Worm (Caenorhabditis elegans) whole organism, L2 larva: ENCODE measurements around the gene T05C7.9.
"Not testable (repeated sequence)": the region's sequence is repeated elsewhere in the genome, so short reads cannot be mapped to it uniquely, and the experiment has no call there.

Experiments used
- C34F6.9 ChIP-seq: fragments of 150-350 bp; optimal IDR thresholded peaks from 2 replicates; lab custom pipeline; 2014; ENCODE audit warnings: missing biosample characterization, missing genetic modification characterization
- F13H6.1 ChIP-seq: sonication (generic microtip); optimal IDR thresholded peaks from 2 replicates; lab custom pipeline; 2016; ENCODE audit warnings: missing genetic modification characterization, missing compliant biosample characterization
- R02D3.7 ChIP-seq: fragments of 150-350 bp; optimal IDR thresholded peaks from 2 replicates; lab custom pipeline; 2014; ENCODE audit warnings: missing biosample characterization, missing genetic modification characterization
- Y55F3AM.14 ChIP-seq: fragments of 200-800 bp; sonication (Bioruptor generic); optimal IDR thresholded peaks from 2 replicates; lab custom pipeline; 2018; ENCODE audit warnings: mild to moderate bottlenecking, missing genetic modification characterization, missing compliant biosample characterization
- ZK546.5 ChIP-seq: sonication (generic microtip); optimal IDR thresholded peaks from 2 replicates; lab custom pipeline; 2017; ENCODE audit warnings: missing biosample characterization, missing genetic modification characterization
- alr-1 ChIP-seq: fragments of 150-350 bp; optimal IDR thresholded peaks from 2 replicates; lab custom pipeline; 2014; ENCODE audit warnings: missing biosample characterization, missing genetic modification characterization
- ama-1 ChIP-seq: fragments of 150-350 bp; optimal IDR thresholded peaks from 2 replicates; lab custom pipeline; 2018; ENCODE audit warnings: inconsistent platforms
- blmp-1 ChIP-seq: sonication (generic microtip); optimal IDR thresholded peaks from 2 replicates; lab custom pipeline; 2017; ENCODE audit warnings: missing genetic modification characterization, mild to moderate bottlenecking, missing compliant biosample characterization, antibody characterized with exemption, moderate library complexity; ENCODE audit not compliant: insufficient read depth
- crh-2 ChIP-seq: sonication (generic microtip); optimal IDR thresholded peaks from 2 replicates; lab custom pipeline; 2017; ENCODE audit warnings: missing biosample characterization, missing genetic modification characterization
- elt-1 ChIP-seq: fragments of 150-350 bp; optimal IDR thresholded peaks from 2 replicates; lab custom pipeline; 2014; ENCODE audit warnings: missing biosample characterization, missing genetic modification characterization
- elt-3 ChIP-seq: sonication (generic microtip); optimal IDR thresholded peaks from 2 replicates; lab custom pipeline; 2017; ENCODE audit warnings: missing biosample characterization, missing genetic modification characterization
- lin-11 ChIP-seq: fragments of 150-350 bp; sonication (generic microtip); optimal IDR thresholded peaks from 2 replicates; lab custom pipeline; 2014; ENCODE audit warnings: missing biosample characterization, missing genetic modification characterization, inconsistent platforms, mixed read lengths
- lin-13 ChIP-seq: fragments of 150-350 bp; optimal IDR thresholded peaks from 2 replicates; lab custom pipeline; 2014; ENCODE audit warnings: missing biosample characterization, missing genetic modification reagents, missing genetic modification characterization
- lin-39 ChIP-seq: fragments of 150-350 bp; optimal IDR thresholded peaks from 2 replicates; lab custom pipeline; 2014; ENCODE audit warnings: missing biosample characterization, missing genetic modification reagents, missing genetic modification characterization
- mab-5 ChIP-seq: fragments of 150-350 bp; optimal IDR thresholded peaks from 2 replicates; lab custom pipeline; 2014; ENCODE audit warnings: missing biosample characterization, missing genetic modification characterization
- mbf-1 ChIP-seq: sonication (generic microtip); optimal IDR thresholded peaks from 2 replicates; lab custom pipeline; 2017; ENCODE audit warnings: missing biosample characterization, missing genetic modification characterization
- mdl-1 ChIP-seq, 2 experiments: fragments of 150-350 bp in 1 of 2; sonication (generic microtip) in 1 of 2; optimal IDR thresholded peaks; 2 replicates each; lab custom pipeline; 2017; ENCODE audit warnings: missing biosample characterization in 2 of 2, missing genetic modification characterization in 2 of 2
- nhr-10 ChIP-seq: sonication (generic microtip); optimal IDR thresholded peaks from 2 replicates; lab custom pipeline; 2017; ENCODE audit warnings: missing biosample characterization, missing genetic modification characterization
- nhr-11 ChIP-seq: fragments of 150-350 bp; optimal IDR thresholded peaks from 2 replicates; lab custom pipeline; 2014; ENCODE audit warnings: missing biosample characterization, missing genetic modification characterization
- nhr-12 ChIP-seq: fragments of 150-350 bp; optimal IDR thresholded peaks from 2 replicates; lab custom pipeline; 2014; ENCODE audit warnings: missing biosample characterization, missing genetic modification characterization
- nhr-21 ChIP-seq: fragments of 150-350 bp; optimal IDR thresholded peaks from 2 replicates; lab custom pipeline; 2014; ENCODE audit warnings: missing biosample characterization, missing genetic modification characterization
- nhr-77 ChIP-seq: fragments of 150-350 bp; optimal IDR thresholded peaks from 2 replicates; lab custom pipeline; 2014; ENCODE audit warnings: missing biosample characterization, missing genetic modification characterization
- peb-1 ChIP-seq: fragments of 150-350 bp; optimal IDR thresholded peaks from 2 replicates; lab custom pipeline; 2014; ENCODE audit warnings: missing biosample characterization, missing genetic modification characterization
- sem-4 ChIP-seq: fragments of 150-350 bp; optimal IDR thresholded peaks from 2 replicates; lab custom pipeline; 2014; ENCODE audit warnings: missing biosample characterization, missing genetic modification reagents, missing genetic modification characterization
- sma-3 ChIP-seq: sonication (generic microtip); optimal IDR thresholded peaks from 2 replicates; lab custom pipeline; 2016; ENCODE audit warnings: missing genetic modification reagents, missing genetic modification characterization, missing compliant biosample characterization
- sma-9 ChIP-seq, 2 experiments: fragments of 150-350 bp in 1 of 2; sonication (generic microtip) in 1 of 2; optimal IDR thresholded peaks; 2 replicates each; lab custom pipeline; 2014 to 2016; ENCODE audit warnings: missing genetic modification characterization in 2 of 2, mild to moderate bottlenecking in 1 of 2, missing biosample characterization in 1 of 2, missing compliant biosample characterization in 1 of 2, missing genetic modification reagents in 1 of 2, moderate library complexity in 1 of 2
- unc-55 ChIP-seq: fragments of 150-350 bp; sonication (generic microtip); optimal IDR thresholded peaks from 3 replicates; lab custom pipeline; 2014; ENCODE audit warnings: missing biosample characterization, missing genetic modification reagents, missing genetic modification characterization
- zag-1 ChIP-seq: fragments of 150-350 bp; optimal IDR thresholded peaks from 2 replicates; lab custom pipeline; 2014; ENCODE audit warnings: missing biosample characterization, missing genetic modification characterization
- ztf-1 ChIP-seq: fragments of 200-800 bp; sonication (Bioruptor generic); conservative IDR thresholded peaks from 2 replicates; pipeline ENCODE4 v1.3.6; 2022; ENCODE audit warnings: missing genetic modification characterization, missing compliant biosample characterization
- ztf-11 ChIP-seq: sonication (generic microtip); optimal IDR thresholded peaks from 2 replicates; lab custom pipeline; 2017; ENCODE audit warnings: missing biosample characterization, missing genetic modification characterization
- ztf-4 ChIP-seq: fragments of 150-350 bp; optimal IDR thresholded peaks from 2 replicates; lab custom pipeline; 2014; ENCODE audit warnings: missing biosample characterization, missing genetic modification characterization

T05C7.9 gene

ce11 chrIV:58818-59217, 20.3 kb upstream of the T05C7.9 start, which contains the start of gene T05C7.5:
Gene T05C7.5, minus strand, starts transcription at chrIV:58918.
- TF ChIP-seq ztf-11 (tag; lab: Kevin White, UChicago) (no peak), ztf-1 (no peak)

- not testable (repeated sequence) for TF ChIP-seq sma-3 (GFP tag; lab: Kevin White, UChicago); R02D3.7 (tag; lab: Kevin White, UChicago); nhr-77 (tag; lab: Kevin White, UChicago)
Observed at ce11 chrIV:61448-61847, 17.6 kb upstream of the T05C7.9 start, which contains the start of gene T05C7.7. Gene T05C7.7, plus strand, starts transcription at chrIV:61748.

ce11 chrIV:71266-71665, 7.8 kb upstream of the T05C7.9 start:
- TF ChIP-seq alr-1 (tag; lab: Kevin White, UChicago) (no peak), mbf-1 (tag; lab: Kevin White, UChicago) (no peak), nhr-12 (tag; lab: Kevin White, UChicago) (no peak), ztf-11 (tag; lab: Kevin White, UChicago) (no peak), sma-3 (GFP tag; lab: Kevin White, UChicago) (no peak), mab-5 (tag; lab: Kevin White, UChicago) (no peak), C34F6.9 (tag; lab: Kevin White, UChicago) (no peak), nhr-77 (tag; lab: Kevin White, UChicago) (no peak), unc-55 (GFP tag; lab: Kevin White, UChicago) (no peak), ZK546.5 (tag; lab: Kevin White, UChicago) (no peak), R02D3.7 (tag; lab: Kevin White, UChicago) (no peak), F13H6.1 (tag; lab: Kevin White, UChicago) (no peak)

ce11 chrIV:73175-73574, 5.9 kb upstream of the T05C7.9 start:
- TF ChIP-seq sma-9 (GFP tag; optimal IDR thresholded peaks at IDR 0.05; lab: Kevin White, UChicago) (no peak), sma-9 (tag; optimal IDR thresholded peaks at IDR 0.05; lab: Kevin White, UChicago) (no peak), crh-2 (tag; lab: Kevin White, UChicago) (no peak), ama-1 (no peak), mdl-1 (tag; optimal IDR thresholded peaks at IDR 0.05; lab: Kevin White, UChicago) (no peak), zag-1 (tag; lab: Kevin White, UChicago) (no peak), blmp-1 (tag; lab: Kevin White, UChicago) (no peak), nhr-21 (tag; lab: Kevin White, UChicago) (no peak), nhr-12 (tag; lab: Kevin White, UChicago) (no peak), C34F6.9 (tag; lab: Kevin White, UChicago) (no peak), sem-4 (tag; lab: Kevin White, UChicago) (no peak)

- TF ChIP-seq ama-1 (no peak), lin-11 (no peak), nhr-11 (tag; lab: Kevin White, UChicago) (no peak), lin-39 (no peak), mdl-1 (tag; optimal IDR thresholded peaks at IDR 0.05; lab: Kevin White, UChicago) (no peak), ztf-4 (tag; lab: Kevin White, UChicago) (no peak), lin-13 (no peak), blmp-1 (tag; lab: Kevin White, UChicago) (no peak), peb-1 (no peak), mbf-1 (tag; lab: Kevin White, UChicago) (no peak), sma-9 (GFP tag; optimal IDR thresholded peaks at IDR 0.05; lab: Kevin White, UChicago) (no peak), sma-9 (tag; optimal IDR thresholded peaks at IDR 0.05; lab: Kevin White, UChicago) (no peak), mab-5 (tag; lab: Kevin White, UChicago) (no peak), elt-3 (tag; lab: Kevin White, UChicago) (no peak), R02D3.7 (tag; lab: Kevin White, UChicago) (no peak), nhr-10 (tag; lab: Kevin White, UChicago) (no peak), Y55F3AM.14 (GFP tag; lab: Kevin White, UChicago) (no peak), elt-1 (tag; lab: Kevin White, UChicago) (no peak), crh-2 (tag; lab: Kevin White, UChicago) (no peak)
Observed at ce11 chrIV:76070-76469, 3.0 kb upstream of the T05C7.9 start, which contains the start of gene T05C7.8. Gene T05C7.8, plus strand, starts transcription at chrIV:76370.
